Worm (Caenorhabditis elegans) whole organism, L4 larva: ENCODE data around the gene B0252.8.

Source experiments
- D1046.2 ChIP-seq: fragments of 200-800 bp; sonication (Bioruptor generic); IDR thresholded peaks from 2 replicates; pipeline ENCODE4 v1.3.6; 2022; ENCODE audit warnings: missing genetic modification characterization, missing compliant biosample characterization
- F44E2.7 ChIP-seq: fragments of 200-800 bp; sonication (Bioruptor generic); IDR thresholded peaks from 2 replicates; pipeline ENCODE4 v2.1.2; 2022; ENCODE audit warnings: missing genetic modification characterization, missing compliant biosample characterization
- T26A8.4 ChIP-seq: fragments of 200-800 bp; sonication (Bioruptor generic); IDR thresholded peaks from 2 replicates; pipeline ENCODE4 v1.3.6; 2022; ENCODE audit warnings: missing genetic modification characterization, missing compliant biosample characterization
- Y105C5A.15 ChIP-seq: fragments of 200-800 bp; sonication (Bioruptor generic); IDR thresholded peaks from 2 replicates; pipeline ENCODE4 v1.3.6; 2022; ENCODE audit warnings: missing genetic modification characterization, missing compliant biosample characterization
- Y48G9A.11 ChIP-seq: fragments of 200-800 bp; sonication (Bioruptor generic); IDR thresholded peaks from 2 replicates; pipeline ENCODE4 v1.3.6; 2022; ENCODE audit warnings: missing genetic modification reagents, missing genetic modification characterization, missing compliant biosample characterization
- ZK337.2 ChIP-seq: fragments of 200-800 bp; sonication (Bioruptor generic); IDR thresholded peaks from 2 replicates; pipeline ENCODE4 v1.3.6; 2022; ENCODE audit warnings: missing genetic modification reagents, missing genetic modification characterization, missing compliant biosample characterization
- ZK546.5 ChIP-seq, 2 experiments: sonication (generic microtip); optimal IDR thresholded peaks; 2 replicates each; lab custom pipeline; 2017; ENCODE audit warnings: missing biosample characterization in 2 of 2, missing genetic modification characterization in 2 of 2
- aha-1 ChIP-seq: fragments of 150-350 bp; peaks from one replicate; lab custom pipeline; 2014; ENCODE audit warnings: missing biosample characterization, missing genetic modification characterization
- aly-2 ChIP-seq: sonication (generic microtip); optimal IDR thresholded peaks from 2 replicates; lab custom pipeline; 2018; ENCODE audit warnings: missing biosample characterization, missing genetic modification characterization
- arid-1 ChIP-seq: fragments of 200-800 bp; sonication (Bioruptor generic); conservative IDR thresholded peaks from 2 replicates; pipeline ENCODE4 v1.3.6; 2022; ENCODE audit warnings: missing genetic modification reagents, missing genetic modification characterization, missing compliant biosample characterization
- ceh-28 ChIP-seq: fragments of 150-350 bp; optimal IDR thresholded peaks from 2 replicates; lab custom pipeline; 2014; ENCODE audit warnings: missing biosample characterization, missing genetic modification reagents, missing genetic modification characterization
- ceh-32 ChIP-seq: sonication (generic microtip); optimal IDR thresholded peaks from 2 replicates; lab custom pipeline; 2016; ENCODE audit warnings: mild to moderate bottlenecking, missing genetic modification characterization, missing compliant biosample characterization; ENCODE audit not compliant: poor library complexity
- ceh-44 ChIP-seq: fragments of 200-800 bp; sonication (Bioruptor generic); IDR thresholded peaks from 2 replicates; pipeline ENCODE4 v1.3.6; 2022; ENCODE audit warnings: missing genetic modification reagents, missing genetic modification characterization, missing compliant biosample characterization
- cey-2 ChIP-seq: sonication (generic microtip); optimal IDR thresholded peaks from 3 replicates; lab custom pipeline; 2017; ENCODE audit warnings: missing genetic modification characterization, mild to moderate bottlenecking, missing compliant biosample characterization, antibody characterized with exemption, borderline replicate concordance; ENCODE audit not compliant: insufficient read depth
- ctbp-1 ChIP-seq: fragments of 200-800 bp; sonication (Bioruptor generic); IDR thresholded peaks from 2 replicates; pipeline ENCODE4 v1.3.6; 2022; ENCODE audit warnings: missing genetic modification reagents, missing genetic modification characterization, missing compliant biosample characterization
- daf-12 ChIP-seq: fragments of 150-350 bp; optimal IDR thresholded peaks from 2 replicates; lab custom pipeline; 2014; ENCODE audit warnings: missing biosample characterization, missing genetic modification reagents, missing genetic modification characterization
- daf-16 ChIP-seq, 3 experiments: sonication (generic microtip); optimal IDR thresholded peaks; 2 replicates each; lab custom pipeline; 2016 to 2017; ENCODE audit warnings: missing genetic modification characterization in 3 of 3, missing genetic modification reagents in 3 of 3, mild to moderate bottlenecking in 2 of 3, missing compliant biosample characterization in 2 of 3, missing biosample characterization in 1 of 3, moderate library complexity in 1 of 3
- daf-19 ChIP-seq: fragments of 200-800 bp; sonication (Bioruptor generic); conservative IDR thresholded peaks from 2 replicates; pipeline ENCODE4 v1.3.6; 2022; ENCODE audit warnings: missing genetic modification characterization, missing compliant biosample characterization
- dmd-8 ChIP-seq: fragments of 200-800 bp; sonication (Bioruptor generic); IDR thresholded peaks from 2 replicates; pipeline ENCODE4 v1.3.6; 2022; ENCODE audit warnings: missing genetic modification characterization, missing compliant biosample characterization
- duxl-1 ChIP-seq: sonication (generic microtip); optimal IDR thresholded peaks from 2 replicates; lab custom pipeline; 2016; ENCODE audit warnings: mild to moderate bottlenecking, missing genetic modification characterization, moderate library complexity, missing compliant biosample characterization; ENCODE audit not compliant: poor library complexity
- egl-27 ChIP-seq: sonication (generic microtip); optimal IDR thresholded peaks from 3 replicates; lab custom pipeline; 2017; ENCODE audit warnings: missing biosample characterization, missing genetic modification reagents, missing genetic modification characterization
- fos-1 ChIP-seq: fragments of 150-350 bp; optimal IDR thresholded peaks from 2 replicates; lab custom pipeline; 2014; ENCODE audit warnings: missing biosample characterization, missing genetic modification characterization
- jun-1 ChIP-seq: fragments of 150-350 bp; optimal IDR thresholded peaks from 2 replicates; lab custom pipeline; 2014; ENCODE audit warnings: missing biosample characterization, missing genetic modification reagents, missing genetic modification characterization
- lin-1 ChIP-seq: fragments of 200-800 bp; sonication (Bioruptor generic); IDR thresholded peaks from 2 replicates; pipeline ENCODE4 v1.3.6; 2022; ENCODE audit warnings: missing genetic modification reagents, missing genetic modification characterization, missing compliant biosample characterization
- lin-13 ChIP-seq: fragments of 150-350 bp; optimal IDR thresholded peaks from 2 replicates; lab custom pipeline; 2014; ENCODE audit warnings: missing biosample characterization, missing genetic modification reagents, missing genetic modification characterization
- lin-15B ChIP-seq: fragments of 150-350 bp; sonication (generic microtip); optimal IDR thresholded peaks from 3 replicates; lab custom pipeline; 2014; ENCODE audit warnings: missing biosample characterization, missing genetic modification characterization
- lin-29 ChIP-seq: fragments of 200-800 bp; sonication (Bioruptor generic); IDR thresholded peaks from 2 replicates; pipeline ENCODE4 v1.3.6; 2022; ENCODE audit warnings: missing genetic modification reagents, missing genetic modification characterization, missing compliant biosample characterization
- lin-38 ChIP-seq: fragments of 200-800 bp; sonication (Bioruptor generic); IDR thresholded peaks from 2 replicates; pipeline ENCODE4 v1.3.6; 2022; ENCODE audit warnings: missing genetic modification reagents, missing genetic modification characterization, missing compliant biosample characterization
- lsy-2 ChIP-seq, 2 experiments: fragments of 150-350 bp in 1 of 2; sonication (generic microtip) in 1 of 2; optimal IDR thresholded peaks; 2 replicates each; lab custom pipeline; 2014 to 2017; ENCODE audit warnings: missing biosample characterization in 2 of 2, missing genetic modification characterization in 2 of 2
- mdl-1 ChIP-seq, 2 experiments: fragments of 150-350 bp in 1 of 2; sonication (generic microtip) in 1 of 2; optimal IDR thresholded peaks; 2 replicates each; lab custom pipeline; 2014 to 2017; ENCODE audit warnings: missing biosample characterization in 2 of 2, missing genetic modification characterization in 2 of 2
- mxl-3 ChIP-seq: fragments of 200-800 bp; sonication (Bioruptor generic); optimal IDR thresholded peaks from 2 replicates; lab custom pipeline; 2018; ENCODE audit warnings: mild to moderate bottlenecking, missing genetic modification characterization, missing compliant biosample characterization
- nhr-10 ChIP-seq: fragments of 150-350 bp; optimal IDR thresholded peaks from 2 replicates; lab custom pipeline; 2014; ENCODE audit warnings: missing biosample characterization, missing genetic modification characterization
- nhr-102 ChIP-seq: sonication (generic microtip); optimal IDR thresholded peaks from 2 replicates; lab custom pipeline; 2016; ENCODE audit warnings: mild to moderate bottlenecking, missing genetic modification characterization, moderate library complexity, missing compliant biosample characterization
- nhr-11 ChIP-seq: fragments of 150-350 bp; optimal IDR thresholded peaks from 2 replicates; lab custom pipeline; 2014; ENCODE audit warnings: missing biosample characterization, missing genetic modification characterization
- nhr-25 ChIP-seq: sonication (generic microtip); optimal IDR thresholded peaks from 2 replicates; lab custom pipeline; 2017; ENCODE audit warnings: missing genetic modification characterization, mild to moderate bottlenecking, missing compliant biosample characterization, antibody characterized with exemption, moderate library complexity, borderline replicate concordance; ENCODE audit not compliant: insufficient read depth
- nhr-28 ChIP-seq: fragments of 150-350 bp; optimal IDR thresholded peaks from 2 replicates; lab custom pipeline; 2014; ENCODE audit warnings: missing biosample characterization, missing genetic modification characterization
- nhr-76 ChIP-seq: fragments of 150-350 bp; optimal IDR thresholded peaks from 2 replicates; lab custom pipeline; 2014; ENCODE audit warnings: missing biosample characterization, missing genetic modification characterization
- nhr-77 ChIP-seq: fragments of 150-350 bp; optimal IDR thresholded peaks from 2 replicates; lab custom pipeline; 2014; ENCODE audit warnings: missing biosample characterization, missing genetic modification characterization
- pha-4 ChIP-seq, 2 experiments: fragments of 150-350 bp in 1 of 2; fragments of 200-800 bp in 1 of 2; sonication (Bioruptor generic) in 1 of 2; IDR thresholded peaks in 1 of 2; optimal IDR thresholded peaks in 1 of 2; 2 replicates each; pipeline versions ENCODE4 v1.3.6 to Lab custom; 2014 to 2022; ENCODE audit warnings: missing genetic modification characterization in 2 of 2, missing genetic modification reagents in 2 of 2, missing biosample characterization in 1 of 2, missing compliant biosample characterization in 1 of 2
- php-3 ChIP-seq: fragments of 200-800 bp; sonication (Bioruptor generic); IDR thresholded peaks from 2 replicates; pipeline ENCODE4 v1.3.6; 2022; ENCODE audit warnings: missing genetic modification reagents, missing genetic modification characterization, missing compliant biosample characterization
- pqm-1 ChIP-seq: sonication (generic microtip); optimal IDR thresholded peaks from 2 replicates; lab custom pipeline; 2017; ENCODE audit warnings: missing biosample characterization, missing genetic modification characterization
- rbr-2 ChIP-seq: sonication (generic microtip); optimal IDR thresholded peaks from 2 replicates; lab custom pipeline; 2016; ENCODE audit warnings: missing genotype, missing genetic modification characterization, missing compliant biosample characterization
- saeg-2 ChIP-seq: fragments of 200-800 bp; sonication (Bioruptor generic); IDR thresholded peaks from 2 replicates; pipeline ENCODE4 v1.3.6; 2022; ENCODE audit warnings: missing genetic modification reagents, missing genetic modification characterization, missing compliant biosample characterization
- sdz-12 ChIP-seq: fragments of 200-800 bp; sonication (Bioruptor generic); optimal IDR thresholded peaks from 2 replicates; lab custom pipeline; 2018; ENCODE audit warnings: mild to moderate bottlenecking, missing genetic modification characterization, missing compliant biosample characterization
- snpc-4 ChIP-seq: fragments of 150-350 bp; optimal IDR thresholded peaks from 2 replicates; lab custom pipeline; 2014; ENCODE audit warnings: missing biosample characterization, missing genetic modification characterization
- spr-3 ChIP-seq: fragments of 200-800 bp; sonication (Bioruptor generic); optimal IDR thresholded peaks from 2 replicates; lab custom pipeline; 2018; ENCODE audit warnings: mild to moderate bottlenecking, missing genetic modification characterization, missing compliant biosample characterization
- tra-1 ChIP-seq: fragments of 200-800 bp; sonication (Bioruptor generic); IDR thresholded peaks from 2 replicates; pipeline ENCODE4 v1.3.6; 2022; ENCODE audit warnings: missing genetic modification reagents, missing genetic modification characterization, missing compliant biosample characterization
- unc-39 ChIP-seq: sonication (generic microtip); optimal IDR thresholded peaks from 2 replicates; lab custom pipeline; 2017; ENCODE audit warnings: missing biosample characterization, missing genetic modification characterization
- zag-1 ChIP-seq: fragments of 150-350 bp; optimal IDR thresholded peaks from 2 replicates; lab custom pipeline; 2014; ENCODE audit warnings: missing biosample characterization, missing genetic modification characterization
- zfp-2 ChIP-seq: sonication (generic microtip); optimal IDR thresholded peaks from 2 replicates; lab custom pipeline; 2016; ENCODE audit warnings: mild to moderate bottlenecking, missing genetic modification characterization, missing compliant biosample characterization
- zip-2 ChIP-seq: fragments of 150-350 bp; optimal IDR thresholded peaks from 2 replicates; lab custom pipeline; 2014; ENCODE audit warnings: missing biosample characterization, missing genetic modification characterization

B0252.8 gene

DNA sequence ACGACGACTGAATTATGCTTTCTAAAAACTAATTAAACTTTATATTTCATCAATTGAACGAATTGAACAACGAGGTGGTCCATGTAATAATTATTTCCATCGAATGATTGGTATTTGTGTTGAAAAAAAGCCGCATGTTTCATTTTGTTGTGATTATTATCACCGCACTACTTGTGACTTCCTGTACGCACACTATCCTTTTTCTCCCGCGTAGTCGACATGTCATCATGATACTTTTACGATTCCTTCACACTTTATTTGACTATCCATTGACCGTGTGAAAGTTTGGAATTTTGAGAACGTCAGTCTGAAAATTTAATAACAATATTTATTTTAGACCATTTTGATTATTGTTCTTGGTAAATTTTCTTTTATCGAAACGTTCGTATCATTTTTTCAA, 11.6 kb downstream of the B0252.8 start, which contains the start of gene F22D3.4 (continued):
- TF ChIP-seq nhr-11 (tag; lab: Kevin White, UChicago) (no peak), ZK337.2 (no peak), ceh-44 (GFP tag; lab: Robert Waterston, UW) (no peak), lin-1 (GFP tag; lab: Robert Waterston, UW) (0 out of 2 replicates have a peak, but pooled peaks have one; percentile 35), daf-19 (GFP tag; lab: Robert Waterston, UW) (no peak), lin-13 (GFP tag; lab: Kevin White, UChicago) (no peak), nhr-25 (tag; lab: Kevin White, UChicago) (no peak), daf-12 (tag; lab: Kevin White, UChicago) (no peak), ctbp-1 (GFP tag; lab: Robert Waterston, UW) (no peak), zfp-2 (tag; lab: Kevin White, UChicago) (no peak), tra-1 (GFP tag; lab: Robert Waterston, UW) (no peak), Y105C5A.15 (GFP tag; lab: Robert Waterston, UW) (no peak), rbr-2 (tag; lab: Kevin White, UChicago) (no peak), ceh-28 (tag; lab: Kevin White, UChicago) (no peak), lin-15B (tag; lab: Kevin White, UChicago) (no peak), duxl-1 (no peak), aha-1 (tag; lab: Kevin White, UChicago) (peak; percentile 33), sdz-12 (GFP tag; lab: Kevin White, UChicago) (no peak), dmd-8 (GFP tag; lab: Robert Waterston, UW) (no peak), nhr-28 (tag; lab: Kevin White, UChicago) (peak; percentile 72), arid-1 (GFP tag; lab: Robert Waterston, UW) (no peak), pha-4 (GFP tag; IDR thresholded peaks at IDR 0.05; lab: Robert Waterston, UW) (no peak), pha-4 (tag; optimal IDR thresholded peaks at IDR 0.05; lab: Kevin White, UChicago) (no peak), saeg-2 (GFP tag; lab: Robert Waterston, UW) (no peak), snpc-4 (tag; lab: Kevin White, UChicago) (no peak), ceh-32 (tag; lab: Kevin White, UChicago) (no peak), aly-2 (tag; lab: Kevin White, UChicago) (no peak), T26A8.4 (GFP tag; lab: Robert Waterston, UW) (no peak), ZK546.5 (tag; optimal IDR thresholded peaks at IDR 0.05; lab: Kevin White, UChicago) (no peak), mdl-1 (tag; optimal IDR thresholded peaks at IDR 0.05; lab: Kevin White, UChicago) (no peak), cey-2 (no peak), nhr-102 (tag; lab: Kevin White, UChicago) (no peak), lin-29 (no peak), lin-38 (GFP tag; lab: Robert Waterston, UW) (no peak), zag-1 (tag; lab: Kevin White, UChicago) (no peak), nhr-77 (peak; percentile 0), unc-39 (no peak), nhr-10 (tag; lab: Kevin White, UChicago) (no peak), pqm-1 (peak; percentile 44), D1046.2 (no peak), nhr-76 (no peak), egl-27 (tag; lab: Kevin White, UChicago) (no peak), spr-3 (GFP tag; lab: Kevin White, UChicago) (no peak), jun-1 (no peak), F44E2.7 (GFP tag; lab: Robert Waterston, UW) (no peak), php-3 (GFP tag; lab: Robert Waterston, UW) (0 out of 2 replicates have a peak, but pooled peaks have one; percentile 12), fos-1 (tag; lab: Kevin White, UChicago) (no peak), Y48G9A.11 (GFP tag; lab: Robert Waterston, UW) (no peak), mxl-3 (GFP tag; lab: Kevin White, UChicago) (no peak), lsy-2 (tag; optimal IDR thresholded peaks at IDR 0.05; lab: Kevin White, UChicago) (no peak), zip-2 (tag; lab: Kevin White, UChicago) (no peak), daf-16 (GFP tag; optimal IDR thresholded peaks at IDR 0.05; lab: Kevin White, UChicago) (no peak), daf-16 (tag; optimal IDR thresholded peaks at IDR 0.05; lab: Kevin White, UChicago) (peak; percentile 11)
